Worm (Caenorhabditis elegans): ENCODE results near the gene msrp-4.

Gene msrp-4

DNA sequence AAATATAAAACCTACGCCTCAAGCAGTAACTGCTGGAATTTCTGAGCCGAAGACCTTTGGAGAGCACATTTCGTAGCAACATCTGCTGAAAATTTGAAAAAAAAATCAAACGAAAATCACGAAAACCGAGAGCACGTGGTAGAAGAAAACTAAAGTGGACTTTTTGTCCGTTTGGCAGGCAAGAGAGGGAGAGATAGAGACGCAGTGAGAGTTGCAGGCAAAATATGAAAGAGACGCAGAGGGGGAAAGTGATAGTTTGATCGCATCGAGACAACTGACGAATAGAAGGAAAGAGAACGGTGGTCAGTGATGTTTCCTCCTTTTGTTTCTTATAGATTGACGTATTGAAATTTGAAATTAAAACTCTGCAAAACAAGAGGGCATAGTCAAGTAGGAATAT lies 25.9 kb upstream of the msrp-4 start, which contains the start of the genes acdh-9 and F28A10.13 (continued):
- TF ChIP-seq sem-4 (tag; optimal IDR thresholded peaks at IDR 0.05) (no peak), nhr-12 (tag; optimal IDR thresholded peaks at IDR 0.05) (no peak), egl-27 (tag; optimal IDR thresholded peaks at IDR 0.05) (no peak), dmd-4 (tag; optimal IDR thresholded peaks at IDR 0.05) (no peak), lsy-2 (tag; optimal IDR thresholded peaks at IDR 0.05) (peak in 1 of 2 experiments; percentile 61), gmeb-1 (tag; optimal IDR thresholded peaks at IDR 0.05) (peak; percentile 44), lin-13 (GFP tag; optimal IDR thresholded peaks at IDR 0.05) (peak; percentile 34), fos-1 (tag; optimal IDR thresholded peaks at IDR 0.05) (peak; percentile 71), snpc-4 (tag; optimal IDR thresholded peaks at IDR 0.05) (no peak)

DNA sequence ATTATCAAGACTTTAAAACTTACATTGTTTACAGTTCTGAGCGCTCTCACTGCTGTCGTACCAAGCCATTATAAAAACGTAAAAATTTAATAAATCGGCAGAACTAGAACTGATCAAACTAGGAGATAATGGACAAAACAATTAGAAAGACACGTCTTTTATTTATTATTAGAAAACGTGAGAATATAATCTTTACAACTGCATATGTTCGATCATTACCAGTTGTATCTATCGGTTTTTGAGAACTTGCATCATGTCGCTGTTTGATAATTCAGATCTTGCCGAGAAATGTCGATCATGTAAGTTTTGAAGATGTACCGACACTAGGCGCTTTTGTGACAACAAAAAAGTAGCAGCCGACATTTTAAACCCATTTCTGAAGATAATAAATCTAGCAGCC lies 23.0 kb upstream of the msrp-4 start, which contains the start of gene F28A10.7:
Gene F28A10.7, minus strand, starts transcription at position 101 of the 400 bp plus-strand sequence.
- TF ChIP-seq nhr-129 (tag; optimal IDR thresholded peaks at IDR 0.05) = no peak
- TF ChIP-seq F13H6.1 (tag; optimal IDR thresholded peaks at IDR 0.05) = no peak
- no peak for TF ChIP-seq lin-39 (tag; optimal IDR thresholded peaks at IDR 0.05)
- no peak for TF ChIP-seq ztf-11 (tag; optimal IDR thresholded peaks at IDR 0.05)
- no peak for TF ChIP-seq lin-13 (GFP tag; optimal IDR thresholded peaks at IDR 0.05)
- no peak for TF ChIP-seq R02D3.7 (tag; optimal IDR thresholded peaks at IDR 0.05)
- no peak for TF ChIP-seq lin-11 (tag; optimal IDR thresholded peaks at IDR 0.05)
- TF ChIP-seq crh-2 (tag; optimal IDR thresholded peaks at IDR 0.05) = no peak
- no peak for TF ChIP-seq sma-3 (GFP tag; optimal IDR thresholded peaks at IDR 0.05)

DNA sequence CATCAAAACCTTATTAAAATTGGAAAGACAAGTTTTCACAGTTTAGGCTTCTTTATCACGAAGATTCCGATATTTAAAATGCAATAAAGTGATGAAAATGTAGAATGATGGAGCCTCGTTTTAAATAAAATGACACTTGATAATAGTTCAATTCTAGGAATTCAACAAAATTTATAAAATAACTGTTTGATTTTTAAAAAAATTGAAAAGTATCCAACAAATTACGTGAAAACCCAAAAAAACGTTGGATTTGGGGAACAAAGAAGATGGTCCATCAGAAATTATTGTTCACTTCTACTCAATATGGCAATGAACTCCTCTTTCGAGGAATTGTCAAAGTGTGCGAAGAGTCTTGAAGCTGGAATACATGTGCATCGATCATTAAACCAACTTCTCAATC lies 21.3 kb upstream of the msrp-4 start, which contains the start of gene F28A10.4:
Gene F28A10.4, plus strand, starts transcription at position 301 of the 400 bp plus-strand sequence.
- TF ChIP-seq ztf-11 (tag; optimal IDR thresholded peaks at IDR 0.05) = no peak
- no peak for TF ChIP-seq mdl-1 (tag; optimal IDR thresholded peaks at IDR 0.05)
- no peak for TF ChIP-seq Y55F3AM.14 (GFP tag; optimal IDR thresholded peaks at IDR 0.05)
- no peak for TF ChIP-seq ceh-82 (tag; optimal IDR thresholded peaks at IDR 0.05)
- no peak for TF ChIP-seq elt-1 (tag; optimal IDR thresholded peaks at IDR 0.05)
- no peak for TF ChIP-seq nhr-6 (tag; optimal IDR thresholded peaks at IDR 0.05)
- TF ChIP-seq nhr-237 (tag; optimal IDR thresholded peaks at IDR 0.05) = no peak
- TF ChIP-seq peb-1 (tag; optimal IDR thresholded peaks at IDR 0.05) = no peak
- no peak for TF ChIP-seq nhr-23 (tag; optimal IDR thresholded peaks at IDR 0.05)
- TF ChIP-seq nhr-77 (tag; optimal IDR thresholded peaks at IDR 0.05) = no peak
- TF ChIP-seq nhr-21 (tag; optimal IDR thresholded peaks at IDR 0.05) = no peak
- no peak for TF ChIP-seq unc-55 (GFP tag; optimal IDR thresholded peaks at IDR 0.05)
- no peak for TF ChIP-seq snpc-4 (tag; optimal IDR thresholded peaks at IDR 0.05)

DNA sequence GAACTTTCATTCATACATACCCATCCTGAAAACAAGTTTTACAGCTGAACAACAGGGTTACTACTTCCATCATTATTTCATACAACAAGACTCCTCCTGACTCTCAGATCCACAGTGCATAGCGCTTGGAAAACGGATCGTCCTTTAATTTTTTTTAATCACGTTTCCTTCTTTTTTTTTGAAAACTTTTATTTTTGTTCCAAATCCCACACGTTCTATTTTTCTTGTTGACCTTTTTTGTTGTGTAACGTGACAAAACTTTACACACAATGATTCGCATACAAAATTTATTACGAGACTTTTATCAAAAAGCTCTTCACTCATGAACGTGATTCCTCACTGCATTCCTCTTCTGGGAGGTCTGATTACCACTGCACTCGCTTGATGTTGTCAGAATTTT lies 17.5 kb upstream of the msrp-4 start, which contains the start of gene clc-33:
Gene clc-33, plus strand, starts transcription at position 301 of the 400 bp plus-strand sequence.
- TF ChIP-seq unc-55 (GFP tag; optimal IDR thresholded peaks at IDR 0.05) (no peak), sma-3 (GFP tag; optimal IDR thresholded peaks at IDR 0.05) (no peak), Y55F3AM.14 (GFP tag; optimal IDR thresholded peaks at IDR 0.05) (no peak), C34F6.9 (tag; optimal IDR thresholded peaks at IDR 0.05) (no peak), elt-1 (tag; optimal IDR thresholded peaks at IDR 0.05) (no peak), nhr-21 (tag; optimal IDR thresholded peaks at IDR 0.05) (no peak), lin-11 (tag; optimal IDR thresholded peaks at IDR 0.05) (no peak), zag-1 (tag; optimal IDR thresholded peaks at IDR 0.05) (no peak), lsy-2 (tag; optimal IDR thresholded peaks at IDR 0.05) (no peak), gmeb-1 (tag; optimal IDR thresholded peaks at IDR 0.05) (no peak), nhr-77 (tag; optimal IDR thresholded peaks at IDR 0.05) (no peak), ztf-4 (tag; optimal IDR thresholded peaks at IDR 0.05) (no peak), nhr-12 (tag; optimal IDR thresholded peaks at IDR 0.05) (no peak), nhr-129 (tag; optimal IDR thresholded peaks at IDR 0.05) (no peak), sma-9 (GFP tag; optimal IDR thresholded peaks at IDR 0.05) (no peak), sma-9 (tag; optimal IDR thresholded peaks at IDR 0.05) (no peak)

DNA sequence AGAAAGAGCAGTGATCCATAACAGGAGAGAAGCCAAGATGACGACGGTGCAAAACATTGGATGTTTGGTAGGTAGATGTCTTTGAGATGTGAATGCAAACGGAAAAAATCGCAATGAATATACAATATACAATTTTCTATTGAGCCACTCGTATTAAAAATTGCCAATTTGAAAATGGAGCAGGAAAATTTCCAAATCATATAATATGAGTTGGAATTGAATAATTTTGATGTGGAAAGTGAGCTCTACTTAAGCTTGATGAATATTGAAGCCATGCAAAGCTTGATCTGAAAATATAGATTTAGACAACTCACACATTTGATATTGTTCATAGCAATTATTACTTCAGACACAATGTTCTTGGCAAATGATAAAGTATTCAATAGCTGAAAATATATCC lies 15.8 kb upstream of the msrp-4 start, which contains the start of gene F28A10.8:
Gene F28A10.8, minus strand, starts transcription at position 101 of the 400 bp plus-strand sequence.
- TF ChIP-seq lin-39 (tag; optimal IDR thresholded peaks at IDR 0.05) (no peak), nhr-12 (tag; optimal IDR thresholded peaks at IDR 0.05) (no peak), F13H6.1 (tag; optimal IDR thresholded peaks at IDR 0.05) (no peak)

DNA sequence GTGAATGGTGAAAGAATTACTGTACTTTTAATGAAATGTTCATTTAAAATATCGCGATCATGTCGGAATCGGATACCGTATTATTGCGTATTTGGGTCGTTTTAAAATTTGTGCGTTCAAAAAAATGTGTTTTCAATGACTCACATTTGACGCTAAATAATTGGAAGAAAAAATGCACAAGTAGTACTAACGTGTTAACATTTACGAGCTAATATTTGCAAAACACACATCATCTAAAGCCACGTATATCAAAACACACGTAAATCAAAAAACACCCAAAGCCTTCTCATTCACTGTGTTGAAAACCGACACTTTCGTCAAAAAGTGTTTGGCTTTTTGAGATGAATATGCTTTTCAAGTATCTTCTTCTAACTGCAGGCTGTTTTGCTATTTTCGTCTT lies 2.9 kb upstream of the msrp-4 start, which contains the start of gene F28A10.1:
Gene F28A10.1, plus strand, starts transcription at position 301 of the 400 bp plus-strand sequence.
- TF ChIP-seq ztf-11 (tag; optimal IDR thresholded peaks at IDR 0.05) (no peak), nhr-23 (tag; optimal IDR thresholded peaks at IDR 0.05) (no peak), gmeb-1 (tag; optimal IDR thresholded peaks at IDR 0.05) (no peak), lin-39 (tag; optimal IDR thresholded peaks at IDR 0.05) (no peak), lin-11 (tag; optimal IDR thresholded peaks at IDR 0.05) (no peak), mdl-1 (tag; optimal IDR thresholded peaks at IDR 0.05) (no peak), skn-1 (tag; optimal IDR thresholded peaks at IDR 0.05) (no peak), alr-1 (tag; optimal IDR thresholded peaks at IDR 0.05) (no peak), nhr-25 (tag; optimal IDR thresholded peaks at IDR 0.05) (no peak), elt-1 (tag; optimal IDR thresholded peaks at IDR 0.05) (no peak), ztf-1 (GFP tag; conservative IDR thresholded peaks at IDR 0.05) (no peak), ztf-4 (tag; optimal IDR thresholded peaks at IDR 0.05) (no peak), ama-1 (optimal IDR thresholded peaks at IDR 0.05) (no peak)
